Worm (Caenorhabditis elegans) whole organism, L2 larva: ENCODE results near the gene C52B9.19.

Source experiments
- C34F6.9 ChIP-seq: fragments of 150-350 bp; optimal IDR thresholded peaks from 2 replicates; lab custom pipeline; 2014; ENCODE audit warnings: missing biosample characterization, missing genetic modification characterization
- F13H6.1 ChIP-seq: sonication (generic microtip); optimal IDR thresholded peaks from 2 replicates; lab custom pipeline; 2016; ENCODE audit warnings: missing genetic modification characterization, missing compliant biosample characterization
- R02D3.7 ChIP-seq: fragments of 150-350 bp; optimal IDR thresholded peaks from 2 replicates; lab custom pipeline; 2014; ENCODE audit warnings: missing biosample characterization, missing genetic modification characterization
- Y55F3AM.14 ChIP-seq: fragments of 200-800 bp; sonication (Bioruptor generic); optimal IDR thresholded peaks from 2 replicates; lab custom pipeline; 2018; ENCODE audit warnings: mild to moderate bottlenecking, missing genetic modification characterization, missing compliant biosample characterization
- ZK546.5 ChIP-seq: sonication (generic microtip); optimal IDR thresholded peaks from 2 replicates; lab custom pipeline; 2017; ENCODE audit warnings: missing biosample characterization, missing genetic modification characterization
- blmp-1 ChIP-seq: sonication (generic microtip); optimal IDR thresholded peaks from 2 replicates; lab custom pipeline; 2017; ENCODE audit warnings: missing genetic modification characterization, mild to moderate bottlenecking, missing compliant biosample characterization, antibody characterized with exemption, moderate library complexity; ENCODE audit not compliant: insufficient read depth
- ceh-16 ChIP-seq: fragments of 150-350 bp; optimal IDR thresholded peaks from 2 replicates; lab custom pipeline; 2014; ENCODE audit warnings: missing biosample characterization, missing genetic modification characterization
- ceh-82 ChIP-seq: fragments of 150-350 bp; optimal IDR thresholded peaks from 2 replicates; lab custom pipeline; 2014; ENCODE audit warnings: missing biosample characterization, missing genetic modification characterization
- egl-27 ChIP-seq: sonication (generic microtip); optimal IDR thresholded peaks from 3 replicates; lab custom pipeline; 2017; ENCODE audit warnings: missing biosample characterization, missing genetic modification reagents, missing genetic modification characterization
- elt-1 ChIP-seq: fragments of 150-350 bp; optimal IDR thresholded peaks from 2 replicates; lab custom pipeline; 2014; ENCODE audit warnings: missing biosample characterization, missing genetic modification characterization
- fos-1 ChIP-seq: fragments of 150-350 bp; optimal IDR thresholded peaks from 2 replicates; lab custom pipeline; 2014; ENCODE audit warnings: missing biosample characterization, missing genetic modification characterization
- gmeb-1 ChIP-seq: fragments of 150-350 bp; optimal IDR thresholded peaks from 2 replicates; lab custom pipeline; 2014; ENCODE audit warnings: missing biosample characterization, missing genetic modification characterization
- lin-11 ChIP-seq: fragments of 150-350 bp; sonication (generic microtip); optimal IDR thresholded peaks from 2 replicates; lab custom pipeline; 2014; ENCODE audit warnings: missing biosample characterization, missing genetic modification characterization, inconsistent platforms, mixed read lengths
- lin-13 ChIP-seq: fragments of 150-350 bp; optimal IDR thresholded peaks from 2 replicates; lab custom pipeline; 2014; ENCODE audit warnings: missing biosample characterization, missing genetic modification reagents, missing genetic modification characterization
- mab-5 ChIP-seq: fragments of 150-350 bp; optimal IDR thresholded peaks from 2 replicates; lab custom pipeline; 2014; ENCODE audit warnings: missing biosample characterization, missing genetic modification characterization
- mbf-1 ChIP-seq: sonication (generic microtip); optimal IDR thresholded peaks from 2 replicates; lab custom pipeline; 2017; ENCODE audit warnings: missing biosample characterization, missing genetic modification characterization
- nhr-12 ChIP-seq: fragments of 150-350 bp; optimal IDR thresholded peaks from 2 replicates; lab custom pipeline; 2014; ENCODE audit warnings: missing biosample characterization, missing genetic modification characterization
- nhr-129 ChIP-seq: fragments of 150-350 bp; optimal IDR thresholded peaks from 2 replicates; lab custom pipeline; 2014; ENCODE audit warnings: missing biosample characterization, missing genetic modification characterization
- nhr-21 ChIP-seq: fragments of 150-350 bp; optimal IDR thresholded peaks from 2 replicates; lab custom pipeline; 2014; ENCODE audit warnings: missing biosample characterization, missing genetic modification characterization
- nhr-237 ChIP-seq: fragments of 150-350 bp; optimal IDR thresholded peaks from 2 replicates; lab custom pipeline; 2014; ENCODE audit warnings: missing biosample characterization, missing genetic modification characterization
- nhr-25 ChIP-seq: fragments of 150-350 bp; sonication (generic microtip); optimal IDR thresholded peaks from 3 replicates; lab custom pipeline; 2014; ENCODE audit warnings: missing biosample characterization, missing genetic modification characterization
- peb-1 ChIP-seq: fragments of 150-350 bp; optimal IDR thresholded peaks from 2 replicates; lab custom pipeline; 2014; ENCODE audit warnings: missing biosample characterization, missing genetic modification characterization
- sem-4 ChIP-seq: fragments of 150-350 bp; optimal IDR thresholded peaks from 2 replicates; lab custom pipeline; 2014; ENCODE audit warnings: missing biosample characterization, missing genetic modification reagents, missing genetic modification characterization
- skn-1 ChIP-seq: sonication (generic microtip); optimal IDR thresholded peaks from 2 replicates; lab custom pipeline; 2017; ENCODE audit warnings: missing biosample characterization, missing genetic modification characterization
- sma-3 ChIP-seq: sonication (generic microtip); optimal IDR thresholded peaks from 2 replicates; lab custom pipeline; 2016; ENCODE audit warnings: missing genetic modification reagents, missing genetic modification characterization, missing compliant biosample characterization
- sma-9 ChIP-seq, 2 experiments: fragments of 150-350 bp in 1 of 2; sonication (generic microtip) in 1 of 2; optimal IDR thresholded peaks; 2 replicates each; lab custom pipeline; 2014 to 2016; ENCODE audit warnings: missing genetic modification characterization in 2 of 2, mild to moderate bottlenecking in 1 of 2, missing biosample characterization in 1 of 2, missing compliant biosample characterization in 1 of 2, missing genetic modification reagents in 1 of 2, moderate library complexity in 1 of 2
- snpc-4 ChIP-seq: fragments of 150-350 bp; optimal IDR thresholded peaks from 2 replicates; lab custom pipeline; 2014; ENCODE audit warnings: missing biosample characterization, missing genetic modification characterization
- unc-39 ChIP-seq: fragments of 150-350 bp; optimal IDR thresholded peaks from 2 replicates; lab custom pipeline; 2014; ENCODE audit warnings: missing biosample characterization, missing genetic modification characterization
- unc-55 ChIP-seq: fragments of 150-350 bp; sonication (generic microtip); optimal IDR thresholded peaks from 3 replicates; lab custom pipeline; 2014; ENCODE audit warnings: missing biosample characterization, missing genetic modification reagents, missing genetic modification characterization
- unc-62 ChIP-seq: fragments of 150-350 bp; optimal IDR thresholded peaks from 2 replicates; lab custom pipeline; 2014; ENCODE audit warnings: missing biosample characterization, missing genetic modification reagents, missing genetic modification characterization
- ztf-1 ChIP-seq: fragments of 200-800 bp; sonication (Bioruptor generic); conservative IDR thresholded peaks from 2 replicates; pipeline ENCODE4 v1.3.6; 2022; ENCODE audit warnings: missing genetic modification characterization, missing compliant biosample characterization
- ztf-11 ChIP-seq: sonication (generic microtip); optimal IDR thresholded peaks from 2 replicates; lab custom pipeline; 2017; ENCODE audit warnings: missing biosample characterization, missing genetic modification characterization
- ztf-4 ChIP-seq: fragments of 150-350 bp; optimal IDR thresholded peaks from 2 replicates; lab custom pipeline; 2014; ENCODE audit warnings: missing biosample characterization, missing genetic modification characterization

Gene C52B9.19

ce11 chrX:4294957-4295356, 12.6 kb downstream of the C52B9.19 start:
- no peak for TF ChIP-seq snpc-4 (tag; lab: Kevin White, UChicago)
- TF ChIP-seq ztf-4 (tag; lab: Kevin White, UChicago) = no peak
- no peak for TF ChIP-seq ZK546.5 (tag; lab: Kevin White, UChicago)
- no peak for TF ChIP-seq ztf-1 (GFP tag; lab: Robert Waterston, UW)
- no peak for TF ChIP-seq C34F6.9
- TF ChIP-seq nhr-129 (tag; lab: Kevin White, UChicago) = peak; percentile 42
- no peak for TF ChIP-seq sem-4
- no peak for TF ChIP-seq F13H6.1 (tag; lab: Kevin White, UChicago)
- no peak for TF ChIP-seq elt-1 (tag; lab: Kevin White, UChicago)
- no peak for TF ChIP-seq lin-11 (tag; lab: Kevin White, UChicago)
- no peak for TF ChIP-seq ceh-16 (tag; lab: Kevin White, UChicago)
- no peak for TF ChIP-seq gmeb-1 (tag; lab: Kevin White, UChicago)
- no peak for TF ChIP-seq nhr-12 (tag; lab: Kevin White, UChicago)
- peak; percentile 22 for TF ChIP-seq fos-1 (tag; lab: Kevin White, UChicago)
- TF ChIP-seq unc-39 = no peak
- TF ChIP-seq R02D3.7 (tag; lab: Kevin White, UChicago) = no peak
- no peak for TF ChIP-seq peb-1
- TF ChIP-seq sma-9 (GFP tag; optimal IDR thresholded peaks at IDR 0.05; lab: Kevin White, UChicago) = peak; percentile 16
- no peak for TF ChIP-seq sma-9 (tag; optimal IDR thresholded peaks at IDR 0.05; lab: Kevin White, UChicago)
- TF ChIP-seq nhr-21 (tag; lab: Kevin White, UChicago) = no peak
- TF ChIP-seq skn-1 (tag; lab: Kevin White, UChicago) = no peak
- TF ChIP-seq ceh-82 (tag; lab: Kevin White, UChicago) = no peak
- TF ChIP-seq unc-62 (GFP tag; lab: Kevin White, UChicago) = no peak

- TF ChIP-seq gmeb-1 (tag; lab: Kevin White, UChicago) (no peak), skn-1 (tag; lab: Kevin White, UChicago) (no peak), lin-13 (no peak), snpc-4 (tag; lab: Kevin White, UChicago) (no peak), R02D3.7 (tag; lab: Kevin White, UChicago) (no peak), mbf-1 (tag; lab: Kevin White, UChicago) (no peak), nhr-12 (tag; lab: Kevin White, UChicago) (no peak), nhr-129 (tag; lab: Kevin White, UChicago) (no peak), ztf-1 (GFP tag; lab: Robert Waterston, UW) (no peak)
- TF ChIP-seq, all 48 proteins: peak for 0
These were observed 13.6 kb downstream of the C52B9.19 start for ce11 chrX:4295917-4296316.

DNA sequence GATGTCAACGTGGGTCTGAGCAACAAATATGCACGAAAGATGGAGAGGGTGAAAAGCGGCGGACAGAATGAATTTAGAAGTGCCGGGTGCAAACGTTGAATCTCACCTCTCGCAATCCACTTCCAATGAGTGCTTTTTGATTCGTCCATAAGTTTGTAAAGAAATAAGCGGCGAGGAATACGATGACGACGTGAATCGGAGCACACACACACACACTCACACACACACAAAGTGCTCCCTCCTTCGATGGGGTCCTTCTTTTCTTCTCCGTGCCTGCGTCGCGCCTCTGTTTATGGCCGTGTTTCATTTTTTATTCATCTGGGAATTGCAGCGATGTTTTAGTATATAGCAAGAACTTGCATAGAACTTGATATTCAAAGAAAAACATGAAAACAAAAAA, 15.1 kb downstream of the C52B9.19 start, which contains the start of gene paf-2:
Gene paf-2, minus strand, starts transcription at position 290 of the 400 bp plus-strand sequence.
- TF ChIP-seq nhr-129 (tag; lab: Kevin White, UChicago) (peak; percentile 5), unc-55 (GFP tag; lab: Kevin White, UChicago) (peak; percentile 25), lin-11 (tag; lab: Kevin White, UChicago) (peak; percentile 8), mab-5 (tag; lab: Kevin White, UChicago) (no peak)

ce11 chrX:4303200-4303599, 20.8 kb downstream of the C52B9.19 start:
- TF ChIP-seq Y55F3AM.14 = no peak
- no peak for TF ChIP-seq sma-3 (GFP tag; lab: Kevin White, UChicago)
- no peak for TF ChIP-seq lin-11 (tag; lab: Kevin White, UChicago)
- no peak for TF ChIP-seq nhr-12 (tag; lab: Kevin White, UChicago)
- TF ChIP-seq ztf-4 (tag; lab: Kevin White, UChicago) = no peak
- TF ChIP-seq snpc-4 (tag; lab: Kevin White, UChicago) = no peak
- no peak for TF ChIP-seq nhr-237 (tag; lab: Kevin White, UChicago)
- TF ChIP-seq ceh-82 (tag; lab: Kevin White, UChicago) = no peak
- no peak for TF ChIP-seq blmp-1
- TF ChIP-seq ztf-11 = no peak
- no peak for TF ChIP-seq C34F6.9
- TF ChIP-seq skn-1 (tag; lab: Kevin White, UChicago) = no peak
- no peak for TF ChIP-seq mab-5 (tag; lab: Kevin White, UChicago)
- no peak for TF ChIP-seq unc-62 (GFP tag; lab: Kevin White, UChicago)
- TF ChIP-seq nhr-21 (tag; lab: Kevin White, UChicago) = no peak
- no peak for TF ChIP-seq nhr-25 (tag; lab: Kevin White, UChicago)
- TF ChIP-seq egl-27 (tag; lab: Kevin White, UChicago) = no peak
- TF ChIP-seq sem-4 = no peak
- TF ChIP-seq F13H6.1 (tag; lab: Kevin White, UChicago) = no peak
- no peak for TF ChIP-seq gmeb-1 (tag; lab: Kevin White, UChicago)
- TF ChIP-seq, all 48 proteins: peak for 0
